Fruit fly (Drosophila melanogaster) whole organism, embryonic: ENCODE measurements around the gene Plap.

ENCODE experiments used
- Abd-B ChIP-seq: fragments of 200-800 bp; sonication (Bioruptor generic); optimal IDR thresholded peaks from 2 replicates; lab custom pipeline; 2018; ENCODE audit warnings: missing biosample characterization, mild to moderate bottlenecking, missing genetic modification characterization, moderate library complexity
- Atf3 ChIP-seq: fragments of 200-800 bp; sonication (Bioruptor generic); optimal IDR thresholded peaks from 3 replicates; lab custom pipeline; 2016; ENCODE audit warnings: missing biosample characterization, missing genetic modification characterization
- B-H2 ChIP-seq: fragments of 200-800 bp; sonication (Bioruptor generic); optimal IDR thresholded peaks from 2 replicates; lab custom pipeline; 2018; ENCODE audit warnings: missing biosample characterization, mild to moderate bottlenecking, missing genetic modification characterization
- Bgb ChIP-seq: fragments of 200-800 bp; sonication (Bioruptor generic); IDR thresholded peaks from 2 replicates; pipeline ENCODE4 v1.3.6; 2022; ENCODE audit warnings: missing biosample characterization, missing genetic modification characterization; ENCODE audit not compliant: partially characterized antibody
- BtbVII ChIP-seq: fragments of 200-800 bp; sonication (Bioruptor generic); optimal IDR thresholded peaks from 3 replicates; lab custom pipeline; 2017; ENCODE audit warnings: missing biosample characterization, mild to moderate bottlenecking, missing genetic modification characterization
- CG10654 ChIP-seq: fragments of 200-800 bp; sonication (Bioruptor generic); optimal IDR thresholded peaks from 2 replicates; lab custom pipeline; 2016; ENCODE audit warnings: missing biosample characterization, missing genetic modification characterization
- CG11093 ChIP-seq: fragments of 200-800 bp; sonication (Bioruptor generic); IDR thresholded peaks from 3 replicates; pipeline ENCODE4 v1.3.6; 2022; ENCODE audit warnings: missing biosample characterization, missing genetic modification characterization
- CG12391 ChIP-seq: fragments of 200-800 bp; sonication (Bioruptor generic); optimal IDR thresholded peaks from 3 replicates; lab custom pipeline; 2018; ENCODE audit warnings: missing biosample characterization, mild to moderate bottlenecking, missing genetic modification characterization, moderate library complexity
- CG12769 ChIP-seq: fragments of 200-800 bp; sonication (Bioruptor generic); optimal IDR thresholded peaks from 2 replicates; lab custom pipeline; 2019; ENCODE audit warnings: missing biosample characterization, mild to moderate bottlenecking, missing genetic modification characterization, moderate library complexity
- CG13123 ChIP-seq: fragments of 200-800 bp; sonication (Bioruptor generic); optimal IDR thresholded peaks from 2 replicates; lab custom pipeline; 2016; ENCODE audit warnings: missing biosample characterization, missing genetic modification characterization
- CG14860 ChIP-seq: fragments of 200-800 bp; sonication (Bioruptor generic); IDR thresholded peaks from 3 replicates; pipeline ENCODE4 v1.3.6; 2022; ENCODE audit warnings: missing biosample characterization, missing genetic modification characterization; ENCODE audit not compliant: partially characterized antibody
- CG17361 ChIP-seq: fragments of 200-800 bp; sonication (Bioruptor generic); IDR thresholded peaks from 3 replicates; pipeline ENCODE4 v1.3.6; 2022; ENCODE audit warnings: missing biosample characterization, missing genetic modification characterization
- CG30020 ChIP-seq: fragments of 200-800 bp; optimal IDR thresholded peaks from 2 replicates; lab custom pipeline; 2019; ENCODE audit warnings: missing biosample characterization, mild to moderate bottlenecking, missing genetic modification characterization, moderate library complexity
- CG31365 ChIP-seq: fragments of 200-800 bp; sonication (Bioruptor generic); optimal IDR thresholded peaks from 2 replicates; lab custom pipeline; 2018; ENCODE audit warnings: missing biosample characterization, mild to moderate bottlenecking, missing genetic modification characterization
- CG42726 ChIP-seq: fragments of 200-800 bp; sonication (Bioruptor generic); IDR thresholded peaks from 2 replicates; pipeline ENCODE4 v1.3.6; 2022; ENCODE audit warnings: missing biosample characterization, missing genetic modification characterization; ENCODE audit not compliant: partially characterized antibody
- CG4424 ChIP-seq: fragments of 200-800 bp; sonication (Bioruptor generic); optimal IDR thresholded peaks from 3 replicates; lab custom pipeline; 2016; ENCODE audit warnings: missing biosample characterization, missing genetic modification characterization
- CG4617 ChIP-seq: fragments of 200-800 bp; sonication (Bioruptor generic); optimal IDR thresholded peaks from 3 replicates; lab custom pipeline; 2016; ENCODE audit warnings: missing biosample characterization, missing genetic modification characterization, borderline replicate concordance
- CG4730 ChIP-seq: fragments of 200-800 bp; sonication (Bioruptor generic); IDR thresholded peaks from 2 replicates; pipeline ENCODE4 v1.3.6; 2022; ENCODE audit warnings: missing biosample characterization, missing genetic modification characterization
- CG5953 ChIP-seq: fragments of 200-800 bp; sonication (Bioruptor generic); IDR thresholded peaks from 2 replicates; pipeline ENCODE4 v1.3.6; 2022; ENCODE audit warnings: missing biosample characterization, missing genetic modification characterization
- CG6175 ChIP-seq: fragments of 200-800 bp; sonication (Bioruptor generic); IDR thresholded peaks from 3 replicates; pipeline ENCODE4 v1.3.6; 2022; ENCODE audit warnings: missing biosample characterization, missing genetic modification characterization
- CG6654 ChIP-seq: fragments of 200-800 bp; sonication (Bioruptor generic); optimal IDR thresholded peaks from 2 replicates; lab custom pipeline; 2017; ENCODE audit warnings: missing biosample characterization, mild to moderate bottlenecking, missing genetic modification characterization
- CG6854 ChIP-seq: fragments of 200-800 bp; sonication (Bioruptor generic); optimal IDR thresholded peaks from 3 replicates; lab custom pipeline; 2017; ENCODE audit warnings: missing biosample characterization, mild to moderate bottlenecking, missing genetic modification characterization
- CG8290 ChIP-seq, 3 experiments: fragments of 200-800 bp; sonication (Bioruptor generic); optimal IDR thresholded peaks; 2 replicates each; lab custom pipeline; 2016 to 2019; ENCODE audit warnings: missing biosample characterization in 3 of 3, missing genetic modification characterization in 3 of 3, mild to moderate bottlenecking in 2 of 3, moderate library complexity in 1 of 3
- CG8388 ChIP-seq: fragments of 200-800 bp; sonication (Bioruptor generic); optimal IDR thresholded peaks from 2 replicates; lab custom pipeline; 2019; ENCODE audit warnings: missing biosample characterization, mild to moderate bottlenecking, missing genetic modification characterization, moderate library complexity
- CG9609 ChIP-seq: fragments of 200-800 bp; sonication (Bioruptor generic); optimal IDR thresholded peaks from 3 replicates; lab custom pipeline; 2016; ENCODE audit warnings: missing biosample characterization, missing genetic modification characterization
- CG9876 ChIP-seq: fragments of 200-800 bp; sonication (Bioruptor generic); optimal IDR thresholded peaks from 2 replicates; lab custom pipeline; 2016; ENCODE audit warnings: missing biosample characterization, missing genetic modification characterization
- D19A ChIP-seq: fragments of 200-800 bp; optimal IDR thresholded peaks from 3 replicates; lab custom pipeline; 2019; ENCODE audit warnings: missing biosample characterization, mild to moderate bottlenecking, missing genetic modification characterization, moderate library complexity
- Fer1 ChIP-seq: fragments of 200-800 bp; sonication (Bioruptor generic); optimal IDR thresholded peaks from 2 replicates; lab custom pipeline; 2017; ENCODE audit warnings: missing biosample characterization, mild to moderate bottlenecking, missing genetic modification characterization
- Fer2 ChIP-seq: fragments of 200-800 bp; sonication (Bioruptor generic); optimal IDR thresholded peaks from 2 replicates; lab custom pipeline; 2018; ENCODE audit warnings: missing biosample characterization, mild to moderate bottlenecking, missing genetic modification characterization, moderate library complexity
- Gug ChIP-seq: fragments of 200-800 bp; sonication (Bioruptor generic); IDR thresholded peaks from 4 replicates; pipeline ENCODE4 v1.3.6; 2022; ENCODE audit warnings: missing biosample characterization, missing genetic modification characterization
- HmgD ChIP-seq: fragments of 200-800 bp; sonication (Bioruptor generic); optimal IDR thresholded peaks from 3 replicates; lab custom pipeline; 2016; ENCODE audit warnings: missing biosample characterization, missing genetic modification characterization
- HmgZ ChIP-seq: fragments of 200-800 bp; sonication (Bioruptor generic); optimal IDR thresholded peaks from 2 replicates; lab custom pipeline; 2018; ENCODE audit warnings: missing biosample characterization, mild to moderate bottlenecking, missing genetic modification characterization
- Kr ChIP-seq: fragments of 200-800 bp; sonication (Bioruptor generic); optimal IDR thresholded peaks from 2 replicates; lab custom pipeline; 2017; ENCODE audit warnings: missing biosample characterization, mild to moderate bottlenecking, missing genetic modification characterization
- PHDP ChIP-seq: fragments of 200-800 bp; sonication (Bioruptor generic); optimal IDR thresholded peaks from 3 replicates; lab custom pipeline; 2018; ENCODE audit warnings: missing biosample characterization, mild to moderate bottlenecking, missing genetic modification characterization, moderate library complexity
- Spps ChIP-seq: fragments of 200-800 bp; sonication (Bioruptor generic); optimal IDR thresholded peaks from 2 replicates; lab custom pipeline; 2018; ENCODE audit warnings: missing biosample characterization, mild to moderate bottlenecking, missing genetic modification characterization
- caup ChIP-seq: fragments of 200-800 bp; sonication (Bioruptor generic); optimal IDR thresholded peaks from 3 replicates; lab custom pipeline; 2017; ENCODE audit warnings: missing biosample characterization, mild to moderate bottlenecking, missing genetic modification characterization, moderate library complexity; ENCODE audit not compliant: severe bottlenecking
- cwo ChIP-seq: fragments of 200-800 bp; sonication (Bioruptor generic); optimal IDR thresholded peaks from 3 replicates; lab custom pipeline; 2017; ENCODE audit warnings: missing biosample characterization, missing genetic modification characterization, mild to moderate bottlenecking, moderate library complexity, missing genetic modification reagents
- ewg ChIP-seq: fragments of 200-800 bp; sonication (Bioruptor generic); optimal IDR thresholded peaks from 3 replicates; lab custom pipeline; 2017; ENCODE audit warnings: mild to moderate bottlenecking, missing biosample characterization, missing genetic modification reagents, missing genetic modification characterization
- gsb-n ChIP-seq: fragments of 200-800 bp; sonication (Bioruptor generic); optimal IDR thresholded peaks from 3 replicates; lab custom pipeline; 2018; ENCODE audit warnings: missing biosample characterization, mild to moderate bottlenecking, missing genetic modification characterization
- kni ChIP-seq: fragments of 200-800 bp; sonication (Bioruptor generic); optimal IDR thresholded peaks from 3 replicates; lab custom pipeline; 2017; ENCODE audit warnings: mild to moderate bottlenecking, missing biosample characterization, missing genetic modification reagents, missing genetic modification characterization
- mirr ChIP-seq: fragments of 200-800 bp; sonication (Bioruptor generic); optimal IDR thresholded peaks from 3 replicates; lab custom pipeline; 2018; ENCODE audit warnings: missing biosample characterization, mild to moderate bottlenecking, missing genetic modification characterization
- salm ChIP-seq: fragments of 200-800 bp; sonication (Bioruptor generic); optimal IDR thresholded peaks from 2 replicates; lab custom pipeline; 2018; ENCODE audit warnings: missing biosample characterization, mild to moderate bottlenecking, missing genetic modification characterization
- schlank ChIP-seq: fragments of 200-800 bp; sonication (Bioruptor generic); optimal IDR thresholded peaks from 2 replicates; lab custom pipeline; 2018; ENCODE audit warnings: missing biosample characterization, mild to moderate bottlenecking, missing genetic modification characterization
- slbo ChIP-seq: fragments of 200-800 bp; sonication (Bioruptor generic); IDR thresholded peaks from 2 replicates; pipeline ENCODE4 v1.3.6; 2022; ENCODE audit warnings: missing biosample characterization, missing genetic modification characterization
- tin ChIP-seq: fragments of 200-800 bp; sonication (Bioruptor generic); optimal IDR thresholded peaks from 3 replicates; lab custom pipeline; 2016; ENCODE audit warnings: missing biosample characterization, missing genetic modification characterization
- unpg ChIP-seq: fragments of 200-800 bp; sonication (Bioruptor generic); optimal IDR thresholded peaks from 3 replicates; lab custom pipeline; 2018; ENCODE audit warnings: missing biosample characterization, mild to moderate bottlenecking, missing genetic modification characterization, moderate library complexity
- wdn ChIP-seq: fragments of 200-800 bp; sonication (Bioruptor generic); IDR thresholded peaks from 2 replicates; pipeline ENCODE4 v1.3.6; 2022; ENCODE audit warnings: missing biosample characterization, missing genetic modification characterization
- zf30C ChIP-seq: fragments of 200-800 bp; sonication (Bioruptor generic); optimal IDR thresholded peaks from 3 replicates; lab custom pipeline; 2018; ENCODE audit warnings: missing biosample characterization, mild to moderate bottlenecking, missing genetic modification characterization

Plap gene

DNA sequence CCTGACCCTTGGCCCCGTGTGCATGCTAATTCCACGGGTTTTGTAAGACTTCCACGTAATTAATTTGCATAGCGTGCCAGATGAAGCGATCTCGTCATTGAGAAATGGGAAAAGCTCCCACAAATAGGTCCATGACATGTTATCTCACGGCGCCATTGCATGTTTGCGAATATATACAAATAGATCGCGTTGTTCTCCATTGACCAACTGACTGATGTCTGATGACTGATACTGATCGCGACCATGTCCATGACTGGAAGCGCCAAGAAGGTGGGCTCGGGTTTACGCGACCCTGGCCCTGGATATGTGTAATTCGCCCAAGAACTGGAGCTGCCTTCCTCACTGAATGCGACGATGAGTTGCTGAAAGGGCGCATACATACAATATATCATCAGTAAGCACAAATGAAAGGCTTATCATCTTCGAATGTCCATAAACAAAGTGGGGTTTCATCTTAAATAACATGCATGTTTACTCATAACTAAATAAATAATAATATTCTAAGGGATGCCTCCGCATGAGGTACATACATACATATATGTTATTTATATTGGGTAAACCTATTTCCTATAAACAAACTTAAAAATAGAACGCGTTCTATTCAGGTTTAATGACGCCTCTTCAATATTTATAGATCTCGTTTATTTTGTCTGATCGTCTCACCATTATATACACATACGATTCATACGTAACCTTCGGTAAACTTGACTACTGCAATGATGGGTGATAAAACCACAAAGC, 46.9 kb downstream of the Plap start (continued):
- TF ChIP-seq B-H2 (GFP tag; lab: Kevin White, UChicago) (no peak), zf30C (GFP tag; lab: Kevin White, UChicago) (no peak), kni (GFP tag; lab: Kevin White, UChicago) (peak; percentile 48), CG14860 (GFP tag; lab: Robert Waterston, UW) (no peak), CG9609 (GFP tag; lab: Kevin White, UChicago) (no peak), Fer1 (no peak), CG8290 (GFP tag; optimal IDR thresholded peaks at IDR 0.05; lab: Kevin White, UChicago) (no peak), CG8290 (tag; optimal IDR thresholded peaks at IDR 0.05; lab: Kevin White, UChicago) (peak in 1 of 2 experiments; percentile 53), Spps (tag; lab: Kevin White, UChicago) (peak; percentile 48), CG31365 (tag; lab: Kevin White, UChicago) (peak; percentile 1), CG12769 (tag; lab: Kevin White, UChicago) (no peak), CG13123 (GFP tag; lab: Kevin White, UChicago) (peak; percentile 18), CG8388 (GFP tag; lab: Kevin White, UChicago) (peak; percentile 43), CG42726 (GFP tag; lab: Robert Waterston, UW) (no peak), Fer2 (tag; lab: Kevin White, UChicago) (no peak), CG30020 (tag; lab: Kevin White, UChicago) (no peak), CG6175 (GFP tag; lab: Robert Waterston, UW) (no peak), tin (GFP tag; lab: Kevin White, UChicago) (no peak), HmgD (GFP tag; lab: Kevin White, UChicago) (no peak), cwo (GFP tag; lab: Kevin White, UChicago) (peak; percentile 29), Kr (no peak), CG12391 (tag; lab: Kevin White, UChicago) (peak; percentile 20), wdn (GFP tag; lab: Robert Waterston, UW) (no peak), BtbVII (peak; percentile 33), CG9876 (no peak), Bgb (GFP tag; lab: Robert Waterston, UW) (no peak), PHDP (tag; lab: Kevin White, UChicago) (peak; percentile 65), ewg (peak; percentile 24), Gug (GFP tag; lab: Robert Waterston, UW) (no peak), unpg (peak; percentile 55), CG11093 (GFP tag; lab: Robert Waterston, UW) (no peak), CG4424 (GFP tag; lab: Kevin White, UChicago) (peak; percentile 11), schlank (tag; lab: Kevin White, UChicago) (no peak), CG10654 (GFP tag; lab: Kevin White, UChicago) (peak; percentile 3), CG6854 (no peak), CG6654 (GFP tag; lab: Kevin White, UChicago) (no peak), Abd-B (no peak), mirr (GFP tag; lab: Kevin White, UChicago) (no peak), D19A (tag; lab: Kevin White, UChicago) (peak; percentile 61), gsb-n (tag; lab: Kevin White, UChicago) (peak; percentile 82), CG4617 (GFP tag; lab: Kevin White, UChicago) (no peak), Atf3 (GFP tag; lab: Kevin White, UChicago) (no peak), CG17361 (peak; percentile 60; the same call in 2 of the 3 replicates), CG5953 (GFP tag; lab: Robert Waterston, UW) (no peak), HmgZ (peak; percentile 23), caup (GFP tag; lab: Kevin White, UChicago) (peak; percentile 19), CG4730 (GFP tag; lab: Robert Waterston, UW) (no peak), slbo (GFP tag; lab: Robert Waterston, UW) (no peak), salm (peak; percentile 50)
